Worm (Caenorhabditis elegans) whole organism, L4/young adult: ENCODE measurements around the gene srg-69.

ENCODE experiments used
- W03F9.2 ChIP-seq: fragments of 150-350 bp; optimal IDR thresholded peaks from 2 replicates; lab custom pipeline; 2014; ENCODE audit warnings: missing biosample characterization, missing genetic modification characterization
- dao-5 ChIP-seq: sonication (generic microtip); optimal IDR thresholded peaks from 2 replicates; lab custom pipeline; 2016; ENCODE audit warnings: missing genotype, missing genetic modification characterization, moderate library complexity, missing compliant biosample characterization
- him-1 ChIP-seq: sonication (generic microtip); optimal IDR thresholded peaks from 2 replicates; lab custom pipeline; 2016; ENCODE audit warnings: missing genotype, missing genetic modification reagents, missing genetic modification characterization, missing compliant biosample characterization

DNA sequence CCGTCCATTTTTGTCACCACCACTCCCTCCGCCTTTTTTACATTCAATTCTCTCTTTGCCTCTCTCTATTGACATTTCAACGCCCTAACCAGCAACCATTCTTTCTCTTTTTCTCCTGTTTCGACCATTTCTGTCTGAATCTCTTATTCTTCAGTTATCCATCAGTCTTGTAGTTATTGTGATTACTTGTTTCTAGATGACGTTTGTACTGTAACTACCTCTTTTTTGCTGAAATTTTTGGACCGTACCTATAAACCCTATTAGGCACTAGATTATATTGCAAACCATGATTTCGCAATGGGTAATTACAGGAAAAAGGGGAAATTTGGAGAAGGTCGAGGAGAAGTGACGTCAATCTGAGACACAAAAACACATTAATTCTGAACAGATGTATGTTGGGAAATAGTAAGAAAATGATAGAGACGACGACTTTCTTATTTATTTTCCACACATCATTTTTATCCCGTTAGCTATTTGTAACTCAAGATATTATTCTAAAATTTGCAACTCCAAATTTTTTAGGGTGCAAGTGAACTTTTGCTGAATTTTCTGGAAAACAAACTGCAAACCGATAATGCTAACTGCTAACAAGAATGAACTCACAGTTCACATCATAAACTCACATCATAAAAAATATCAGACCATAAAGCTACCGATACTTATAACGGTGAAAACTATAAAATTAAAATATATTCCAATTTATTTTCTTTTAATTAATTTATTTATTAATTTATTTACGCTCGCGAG is 35.1 kb upstream of the srg-69 start:
- TF ChIP-seq him-1 (no peak), dao-5 (tag; lab: Kevin White, UChicago) (no peak), W03F9.2 (tag; lab: Kevin White, UChicago) (no peak)
